Worm (Caenorhabditis elegans): Measurements from ENCODE around the gene eif-3.D.
A peak's percentile ranks its signal among the peaks of the same experiment; 100 is the strongest.

eif-3.D gene

DNA sequence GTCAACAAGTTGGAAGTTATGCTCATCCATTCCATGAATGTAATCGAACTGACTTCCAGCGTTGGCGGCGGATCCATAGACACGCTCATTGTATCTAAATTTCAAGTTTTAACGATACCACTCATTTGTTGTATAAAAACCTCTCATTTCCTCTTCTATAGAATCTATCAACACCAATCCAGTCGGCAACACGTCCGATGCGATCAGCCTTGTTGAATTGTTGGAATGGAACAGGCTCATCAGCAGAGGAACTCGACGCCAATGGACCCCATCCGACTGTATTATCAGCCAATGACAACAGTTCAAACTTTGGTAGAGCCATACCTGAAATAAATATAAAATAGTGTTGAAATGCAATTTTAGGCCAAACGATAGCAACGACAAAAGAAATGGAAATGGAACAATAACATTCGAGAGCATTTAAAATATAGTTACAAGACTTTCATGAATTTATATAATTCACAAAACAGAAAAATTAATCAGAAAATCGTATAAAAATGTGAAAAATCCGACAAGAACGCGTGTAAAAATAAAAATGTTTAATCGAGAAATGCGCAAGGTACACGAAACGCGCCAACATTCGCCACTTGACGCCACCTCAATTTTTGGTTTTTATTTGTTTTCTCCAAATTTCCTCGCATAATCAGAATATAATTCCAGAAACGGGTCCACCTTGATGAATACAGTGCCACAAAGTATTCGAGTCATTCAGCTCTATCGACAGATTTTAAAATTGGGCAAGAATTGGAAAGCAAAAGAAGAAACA is at the start of gene eif-3.D, which contains the start of gene R08D7.4 (continued):
- no peak for TF ChIP-seq zip-5 (tag; optimal IDR thresholded peaks at IDR 0.05)
- no peak for TF ChIP-seq C08G9.2 (tag; optimal IDR thresholded peaks at IDR 0.05)
- TF ChIP-seq elt-4 (tag; optimal IDR thresholded peaks at IDR 0.05) = no peak
- TF ChIP-seq pha-2 (tag; optimal IDR thresholded peaks at IDR 0.05) = no peak
- no peak for TF ChIP-seq pax-1 (tag; optimal IDR thresholded peaks at IDR 0.05)
- no peak for TF ChIP-seq ceh-6 (GFP tag; optimal IDR thresholded peaks at IDR 0.05)
- TF ChIP-seq ceh-30 (tag; optimal IDR thresholded peaks at IDR 0.05) = peak; percentile 37
- TF ChIP-seq ceh-48 (tag; optimal IDR thresholded peaks at IDR 0.05) = no peak
- TF ChIP-seq ref-2 (tag; optimal IDR thresholded peaks at IDR 0.05) = no peak
- no peak for TF ChIP-seq eyg-1 (tag; optimal IDR thresholded peaks at IDR 0.05)
- TF ChIP-seq fkh-6 (tag; optimal IDR thresholded peaks at IDR 0.05) = no peak
- TF ChIP-seq fax-1 (tag; optimal IDR thresholded peaks at IDR 0.05) = no peak
- TF ChIP-seq pros-1 (tag; optimal IDR thresholded peaks at IDR 0.05) = no peak
- no peak for TF ChIP-seq odd-2 (tag; optimal IDR thresholded peaks at IDR 0.05)
- TF ChIP-seq dmd-4 (tag; optimal IDR thresholded peaks at IDR 0.05; ENCODE audit: borderline replicate concordance) = no peak
- no peak for TF ChIP-seq fkh-10 (GFP tag; optimal IDR thresholded peaks at IDR 0.05)
- TF ChIP-seq ceh-14 (tag; optimal IDR thresholded peaks at IDR 0.05) = peak; percentile 58
- peak; percentile 26 for TF ChIP-seq pat-9 (tag; optimal IDR thresholded peaks at IDR 0.05)

DNA sequence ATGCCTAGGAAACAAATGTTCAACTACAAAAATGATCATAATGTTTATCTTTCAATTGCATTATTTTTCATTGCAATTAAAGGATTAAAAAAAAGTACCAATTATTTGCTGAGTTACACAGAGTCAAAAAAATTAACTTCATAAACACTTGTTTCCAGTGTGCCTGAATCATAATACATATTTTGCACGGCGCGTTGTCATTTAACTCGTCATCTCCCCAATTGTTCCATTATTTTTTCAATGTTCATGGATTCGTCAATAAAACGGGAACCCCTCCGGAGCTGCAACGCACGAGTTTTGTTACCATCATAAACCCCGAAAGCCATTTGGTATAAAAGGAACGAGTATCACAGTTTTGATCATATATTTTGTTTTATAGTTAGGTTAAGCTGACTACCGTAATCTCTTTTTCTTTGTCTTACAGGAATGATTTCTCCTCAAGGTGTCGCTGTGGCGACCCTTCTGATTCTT is 45.8 kb upstream of the eif-3.D start, which contains the start of gene F59B2.12:
F59B2.12 (plus strand) TSS at position 421 of the 471 bp plus-strand sequence.
- TF ChIP-seq pha-4 (tag; optimal IDR thresholded peaks at IDR 0.05) = no peak
- no peak for TF ChIP-seq fax-1 (tag; optimal IDR thresholded peaks at IDR 0.05)
- no peak for TF ChIP-seq fkh-6 (tag; optimal IDR thresholded peaks at IDR 0.05)
- no peak for TF ChIP-seq tbx-2 (tag; optimal IDR thresholded peaks at IDR 0.05)
- TF ChIP-seq ceh-9 (tag; optimal IDR thresholded peaks at IDR 0.05) = no peak
- no peak for TF ChIP-seq unc-55 (GFP tag; optimal IDR thresholded peaks at IDR 0.05)
- no peak for TF ChIP-seq ahr-1 (tag; optimal IDR thresholded peaks at IDR 0.05)
- TF ChIP-seq ref-2 (tag; optimal IDR thresholded peaks at IDR 0.05) = no peak
- TF ChIP-seq elt-4 (tag; optimal IDR thresholded peaks at IDR 0.05) = no peak
- TF ChIP-seq madf-2 (tag; optimal IDR thresholded peaks at IDR 0.05) = no peak

DNA sequence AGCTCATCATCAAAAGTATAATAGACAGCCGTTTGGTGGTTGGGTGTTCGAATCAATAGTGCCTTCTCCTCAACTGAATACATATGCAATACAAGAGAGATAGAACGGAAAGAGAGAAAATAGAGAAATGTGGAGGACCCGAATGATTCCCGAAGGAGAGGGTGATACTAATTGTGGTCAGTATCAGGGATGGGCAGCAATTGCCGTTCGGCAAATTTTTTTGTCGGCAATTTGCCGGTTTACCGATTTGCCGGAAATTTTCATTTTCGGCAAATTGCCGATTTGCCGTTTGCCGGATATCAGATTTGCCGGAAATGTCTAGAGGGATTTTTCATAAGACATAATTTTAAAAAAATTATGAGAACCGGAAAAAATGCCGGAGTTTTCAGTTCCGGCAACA is 40.9 kb upstream of the eif-3.D start, which contains the start of gene F59B2.9:
F59B2.9 (minus strand) TSS at position 101 of the 400 bp plus-strand sequence.
- TF ChIP-seq ceh-2 (tag; optimal IDR thresholded peaks at IDR 0.05) = no peak
- peak; percentile 9 for TF ChIP-seq ceh-48 (tag; optimal IDR thresholded peaks at IDR 0.05)
- TF ChIP-seq K02D7.2 (tag; optimal IDR thresholded peaks at IDR 0.05) = no peak

DNA sequence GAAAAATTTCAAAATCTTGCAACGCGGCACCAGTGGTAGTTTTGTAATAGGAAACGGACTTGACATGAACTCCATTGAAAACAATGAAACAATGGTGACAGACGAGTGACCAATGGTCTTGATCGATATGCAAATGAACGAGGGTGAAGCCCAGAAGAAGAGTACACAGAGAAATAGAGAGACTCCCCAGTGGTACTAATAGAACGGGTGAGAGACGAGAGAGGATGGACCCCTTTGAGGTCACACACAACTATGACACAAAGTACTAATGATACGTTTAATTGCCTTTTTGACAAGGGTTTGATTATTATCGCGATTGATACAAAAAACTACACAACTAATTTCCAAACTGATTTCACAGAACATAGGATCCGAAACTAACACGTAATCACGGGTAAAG is 38.7 kb upstream of the eif-3.D start, which contains the start of gene F59B2.8:
F59B2.8 (minus strand) TSS at position 151 of the 400 bp plus-strand sequence.
- TF ChIP-seq sdc-2 (tag; optimal IDR thresholded peaks at IDR 0.05) (no peak), unc-55 (GFP tag; optimal IDR thresholded peaks at IDR 0.05) (peak; percentile 59), ceh-31 (tag; optimal IDR thresholded peaks at IDR 0.05) (peak; percentile 39), syd-9 (tag; optimal IDR thresholded peaks at IDR 0.05) (no peak), hlh-30 (tag; optimal IDR thresholded peaks at IDR 0.05; ENCODE audit: insufficient read depth) (no peak), lin-11 (tag; optimal IDR thresholded peaks at IDR 0.05) (no peak), K09A11.1 (tag; optimal IDR thresholded peaks at IDR 0.05; ENCODE audit: insufficient read depth) (no peak), dmd-4 (tag; optimal IDR thresholded peaks at IDR 0.05; ENCODE audit: borderline replicate concordance) (no peak), unc-3 (GFP tag; conservative IDR thresholded peaks at IDR 0.05) (no peak), unc-3 (tag; optimal IDR thresholded peaks at IDR 0.05) (no peak), odd-2 (tag; optimal IDR thresholded peaks at IDR 0.05) (no peak), C38D4.7 (GFP tag; optimal IDR thresholded peaks at IDR 0.05) (no peak), pat-9 (tag; optimal IDR thresholded peaks at IDR 0.05) (no peak), nfya-1 (tag; optimal IDR thresholded peaks at IDR 0.05) (peak; percentile 27), dve-1 (tag; optimal IDR thresholded peaks at IDR 0.05) (no peak), pag-3 (tag; optimal IDR thresholded peaks at IDR 0.05; ENCODE audit: borderline replicate concordance) (no peak), gmeb-2 (tag; optimal IDR thresholded peaks at IDR 0.05) (no peak), npax-4 (tag; optimal IDR thresholded peaks at IDR 0.05) (no peak), hlh-15 (tag; optimal IDR thresholded peaks at IDR 0.05) (no peak), elt-2 (tag; optimal IDR thresholded peaks at IDR 0.05) (no peak), ceh-22 (tag; optimal IDR thresholded peaks at IDR 0.05) (no peak)

All from whole organism, late embryonic.